Worm (Caenorhabditis elegans) whole organism, L1 larva: ENCODE data around the gene F58B4.2.

Source experiments
- dpl-1 ChIP-seq, 3 experiments: fragments of 150-350 bp in 2 of 3; sonication (generic microtip) in 1 of 3; optimal IDR thresholded peaks; 2 replicates each; lab custom pipeline; 2014 to 2017; ENCODE audit warnings: missing biosample characterization in 3 of 3, missing genetic modification characterization in 3 of 3, missing genetic modification reagents in 3 of 3
- lin-35 ChIP-seq, 2 experiments: fragments of 150-350 bp; optimal IDR thresholded peaks; 2 replicates each; lab custom pipeline; 2014; ENCODE audit warnings: missing biosample characterization in 2 of 2, missing genetic modification characterization in 2 of 2, missing genetic modification reagents in 2 of 2
- nhr-12 ChIP-seq: sonication (generic microtip); optimal IDR thresholded peaks from 2 replicates; lab custom pipeline; 2017; ENCODE audit warnings: missing biosample characterization, missing genetic modification characterization
- pag-3 ChIP-seq: sonication (generic microtip); optimal IDR thresholded peaks from 2 replicates; lab custom pipeline; 2017; ENCODE audit warnings: missing genetic modification characterization, mild to moderate bottlenecking, missing compliant biosample characterization, antibody characterized with exemption, borderline replicate concordance; ENCODE audit not compliant: insufficient read depth

DNA sequence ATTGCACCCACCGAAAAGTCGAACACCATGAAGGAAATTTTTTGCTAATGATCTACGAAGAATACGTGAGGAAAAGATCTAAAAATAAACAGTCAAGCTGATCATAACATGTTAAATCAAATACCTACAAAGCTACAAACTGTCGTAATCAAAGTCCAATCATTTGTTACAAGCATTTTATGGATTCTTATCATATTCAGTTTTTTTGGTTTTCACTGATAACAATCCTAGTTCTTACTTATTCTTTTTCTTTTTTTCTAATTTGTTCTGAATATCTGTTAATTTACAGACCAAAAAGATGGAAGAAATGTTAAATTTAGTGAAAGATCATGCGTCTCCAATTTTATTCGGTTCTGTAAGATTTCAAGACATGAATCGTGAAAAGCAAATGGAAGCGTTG is 36.6 kb upstream of the F58B4.2 start, which contains the start of gene F17C11.6:
- no peak for TF ChIP-seq dpl-1 (GFP tag; optimal IDR thresholded peaks at IDR 0.05; lab: Kevin White, UChicago)
- TF ChIP-seq nhr-12 = no peak
- TF ChIP-seq pag-3 (tag; lab: Kevin White, UChicago) = no peak
- TF ChIP-seq lin-35 (GFP tag; optimal IDR thresholded peaks at IDR 0.05; lab: Kevin White, UChicago) = no peak
